Fruit fly (Drosophila melanogaster): Measurements from ENCODE around the gene Bro.

The Bro gene

DNA sequence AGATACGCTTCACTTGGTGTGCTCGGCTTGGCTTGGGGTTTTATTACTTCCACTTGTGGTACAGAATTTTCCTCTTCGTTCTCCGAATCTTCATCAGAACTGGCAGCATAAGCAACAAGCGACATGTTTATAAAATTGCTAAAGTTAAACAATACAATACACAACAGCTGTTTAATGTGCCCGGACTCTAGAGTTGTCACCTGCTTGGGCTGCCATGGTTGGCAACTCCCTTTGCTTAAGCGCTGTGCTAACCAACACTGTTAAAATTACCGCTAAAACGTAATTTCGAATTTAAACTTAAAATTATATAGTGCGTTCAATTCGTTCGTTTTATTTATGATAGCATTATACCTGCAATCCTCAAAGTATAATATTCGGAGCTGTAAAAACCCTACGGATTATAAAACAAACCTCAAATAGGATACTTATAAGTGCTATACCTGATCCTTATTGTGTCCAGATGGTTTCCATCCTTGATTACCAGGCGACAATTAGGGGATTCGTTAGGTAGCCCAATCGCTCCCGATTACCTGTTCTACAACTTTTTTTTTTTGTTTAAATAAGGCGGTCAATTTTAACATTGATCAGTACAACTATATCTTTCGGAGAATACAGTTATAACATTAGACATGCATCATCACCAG is at the start of gene Bro, which contains the start of gene CG17249:
TSS of gene Bro (plus strand) at position 594 of the 644 bp plus-strand sequence.
TSS of gene CG17249 (minus strand) at position 189 of the 644 bp plus-strand sequence.
- TF ChIP-seq Myc (optimal IDR thresholded peaks at IDR 0.05) = no peak
- TF ChIP-seq insv (optimal IDR thresholded peaks at IDR 0.05) = no peak
- no peak for TF ChIP-seq psq (optimal IDR thresholded peaks at IDR 0.05)
- TF ChIP-seq Sin3A (optimal IDR thresholded peaks at IDR 0.05) = no peak
- no peak for TF ChIP-seq h (optimal IDR thresholded peaks at IDR 0.05)
- no peak for TF ChIP-seq ttk (optimal IDR thresholded peaks at IDR 0.05)

DNA sequence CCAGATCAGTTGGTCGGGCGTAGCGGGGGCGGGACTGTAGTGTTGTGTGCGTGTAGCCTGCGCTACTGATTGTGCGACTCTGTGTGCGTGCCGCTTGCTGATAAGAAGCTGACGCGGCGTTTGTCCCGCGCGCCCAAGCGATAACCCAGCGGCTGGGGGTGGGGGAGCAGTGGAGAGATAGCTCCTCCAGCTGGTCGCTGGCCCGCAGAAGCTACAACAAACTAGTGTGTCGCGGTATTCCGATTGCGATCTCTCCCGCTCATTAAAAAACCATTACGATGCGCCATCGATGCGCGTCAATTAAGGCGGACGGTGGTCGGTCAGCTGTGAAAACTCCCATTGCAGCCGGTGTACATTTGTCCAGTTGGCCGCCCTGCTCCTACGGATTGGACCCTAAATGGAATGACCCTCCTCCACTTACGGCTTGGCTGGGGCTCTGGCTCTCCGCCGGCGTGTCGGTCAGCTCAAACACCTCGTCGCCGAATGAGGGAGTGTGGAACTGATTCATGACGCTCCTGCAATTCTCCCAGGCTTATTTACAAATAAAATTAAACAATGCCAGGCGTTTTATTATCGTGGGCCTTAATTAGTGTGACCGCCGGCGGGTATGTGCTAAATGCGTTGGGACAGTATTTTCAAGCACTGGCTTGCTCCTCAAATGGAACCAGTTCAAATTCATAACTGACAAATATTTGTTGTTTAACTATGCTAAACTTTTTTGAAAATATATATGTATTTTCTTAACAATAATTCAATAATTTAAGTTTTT is 45.4 kb upstream of the Bro start, which contains the start of gene CG12104:
TSS of gene CG12104 (minus strand) at position 611 of the 769 bp plus-strand sequence.
- TF ChIP-seq ttk (optimal IDR thresholded peaks at IDR 0.05) (no peak), insv (optimal IDR thresholded peaks at IDR 0.05) (no peak), Myc (optimal IDR thresholded peaks at IDR 0.05) (no peak), h (optimal IDR thresholded peaks at IDR 0.05) (no peak), psq (optimal IDR thresholded peaks at IDR 0.05) (no peak), Sin3A (optimal IDR thresholded peaks at IDR 0.05) (no peak)

DNA sequence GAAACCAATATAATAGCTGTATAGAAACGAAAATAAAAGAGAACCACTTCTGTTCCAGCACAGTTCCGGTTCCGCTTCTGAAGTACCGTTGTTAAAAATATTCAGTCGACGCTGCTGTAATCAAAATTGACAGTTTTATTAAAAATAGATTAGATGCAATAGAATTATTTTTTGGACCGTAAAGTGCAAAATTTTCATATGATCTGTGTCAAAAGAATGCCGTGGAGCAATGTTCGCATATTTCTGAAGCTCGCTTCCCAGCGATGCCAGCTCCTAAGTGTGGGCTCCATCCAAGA is 44.9 kb upstream of the Bro start, which contains the start of the genes CG18170 and CG33791:
TSS of gene CG18170 (plus strand) at position 122 of the 296 bp plus-strand sequence.
TSS of gene CG33791 (plus strand) at position 122 of the 296 bp plus-strand sequence.
- TF ChIP-seq ttk (optimal IDR thresholded peaks at IDR 0.05) (no peak), insv (optimal IDR thresholded peaks at IDR 0.05) (no peak), psq (optimal IDR thresholded peaks at IDR 0.05) (no peak), Myc (optimal IDR thresholded peaks at IDR 0.05) (no peak)

DNA sequence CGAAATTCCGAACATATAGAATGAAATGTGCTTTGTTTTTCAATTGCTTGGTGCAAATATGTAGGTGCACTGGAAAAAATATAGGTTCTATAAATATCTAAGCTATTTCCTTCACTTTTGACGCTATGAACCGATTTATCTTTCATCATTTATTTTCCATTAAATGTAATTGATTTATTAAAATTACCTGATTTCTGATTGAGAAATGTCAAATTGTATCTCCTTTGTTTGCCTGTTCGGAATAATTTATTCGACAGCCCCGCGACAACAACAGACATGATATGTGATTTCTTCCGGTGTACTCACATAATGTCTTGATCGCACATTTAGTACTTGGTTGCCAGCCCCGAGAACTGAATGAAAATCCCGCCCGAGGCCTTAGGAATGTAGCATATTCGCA is 38.1 kb upstream of the Bro start:
- TF ChIP-seq psq (optimal IDR thresholded peaks at IDR 0.05) (no peak), Sin3A (optimal IDR thresholded peaks at IDR 0.05) (no peak), insv (optimal IDR thresholded peaks at IDR 0.05) (no peak), ttk (optimal IDR thresholded peaks at IDR 0.05) (no peak), Myc (optimal IDR thresholded peaks at IDR 0.05) (no peak), h (optimal IDR thresholded peaks at IDR 0.05) (no peak)

DNA sequence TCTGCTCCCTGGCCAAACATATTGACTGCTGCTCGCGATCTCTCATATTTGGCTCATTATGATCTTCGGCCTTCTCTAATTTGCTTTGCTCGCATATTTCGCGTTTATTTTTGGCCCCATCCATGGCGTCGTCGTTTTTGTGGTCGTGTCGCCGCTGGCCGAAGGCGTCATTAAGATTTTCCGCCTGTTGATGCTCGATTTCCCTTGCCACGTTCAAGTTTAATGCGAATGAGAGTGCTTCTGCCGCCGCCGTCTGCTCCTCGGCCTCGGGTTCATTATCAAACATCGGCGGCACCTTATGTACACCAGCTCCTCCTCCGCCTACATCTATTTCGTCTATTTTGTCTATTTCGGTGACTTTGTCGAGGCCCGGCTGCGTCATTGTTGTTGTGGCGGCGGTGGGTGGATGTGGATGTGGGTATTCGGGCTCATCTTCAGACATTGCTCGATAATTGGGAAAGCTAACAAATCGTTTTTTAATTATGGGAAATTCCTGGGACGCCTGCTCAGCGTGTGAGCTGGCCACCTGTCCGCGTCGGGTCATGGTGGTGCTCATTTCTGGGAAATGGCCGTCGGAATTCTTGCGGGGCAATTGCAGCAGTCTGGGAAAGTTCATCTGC is 33.1 kb upstream of the Bro start:
- TF ChIP-seq psq (optimal IDR thresholded peaks at IDR 0.05) = no peak
- no peak for TF ChIP-seq Myc (optimal IDR thresholded peaks at IDR 0.05)
- TF ChIP-seq h (optimal IDR thresholded peaks at IDR 0.05) = no peak
- TF ChIP-seq Sin3A (optimal IDR thresholded peaks at IDR 0.05) = no peak

DNA sequence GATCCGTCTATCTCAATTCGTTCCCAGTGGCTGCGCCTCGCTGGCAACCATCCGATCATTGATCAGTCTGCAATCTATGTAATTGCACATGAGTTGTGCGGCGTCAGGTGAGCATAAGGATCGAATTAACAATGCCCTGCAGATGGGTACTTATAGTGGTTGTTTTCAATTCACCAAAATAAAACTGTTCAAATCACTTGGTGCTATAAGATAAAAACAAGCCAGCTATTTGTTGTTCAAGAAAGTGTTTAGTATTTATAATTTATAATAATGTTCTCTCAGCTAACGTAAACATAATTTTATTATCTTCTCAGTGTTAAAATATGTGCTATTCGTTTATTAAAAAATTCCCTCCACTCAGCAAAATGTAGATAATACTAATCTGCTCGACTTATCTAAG is 32.0 kb upstream of the Bro start, which contains the start of gene CG12105:
TSS of gene CG12105 (minus strand) at position 101 of the 400 bp plus-strand sequence.
- TF ChIP-seq insv (optimal IDR thresholded peaks at IDR 0.05) = no peak
- TF ChIP-seq ttk (optimal IDR thresholded peaks at IDR 0.05) = no peak
- TF ChIP-seq h (optimal IDR thresholded peaks at IDR 0.05) = no peak
- TF ChIP-seq psq (optimal IDR thresholded peaks at IDR 0.05) = no peak
- TF ChIP-seq Sin3A (optimal IDR thresholded peaks at IDR 0.05) = no peak
- TF ChIP-seq Myc (optimal IDR thresholded peaks at IDR 0.05) = no peak

DNA sequence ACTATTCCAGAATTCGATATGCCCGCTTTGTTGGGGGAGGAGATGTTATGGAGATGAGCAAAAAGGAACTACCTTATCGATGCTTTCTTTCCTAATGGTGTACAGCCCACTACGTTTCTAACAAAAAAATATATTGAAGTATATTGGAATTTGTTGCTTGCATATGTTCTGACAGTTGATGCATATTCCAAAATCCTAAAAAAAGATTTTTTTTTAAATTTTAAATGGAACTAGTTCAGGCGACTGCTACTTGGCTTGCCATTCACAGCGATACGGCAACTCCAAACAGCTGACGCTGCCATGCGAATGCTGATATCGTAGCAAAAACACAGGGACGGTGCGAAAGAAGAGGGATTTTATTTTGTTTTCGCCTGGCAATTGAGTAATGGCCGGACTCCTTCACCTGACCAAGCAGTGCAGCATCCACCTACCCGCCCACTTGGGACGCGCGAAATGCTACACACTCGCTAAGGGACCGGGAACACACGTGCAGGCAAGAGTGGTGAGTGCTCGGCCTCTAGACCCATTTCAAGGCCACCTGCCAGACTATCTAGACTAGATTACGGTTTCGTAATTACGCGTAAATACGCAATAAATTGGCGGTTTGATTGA is 29.4 kb upstream of the Bro start, which contains the start of the genes CG13926, ABCB7 and CG33230:
TSS of gene CG13926 (minus strand) at position 43 of the 612 bp plus-strand sequence.
TSS of gene ABCB7 (plus strand) at position 299 of the 612 bp plus-strand sequence.
TSS of gene CG33230 (plus strand) at position 299 of the 612 bp plus-strand sequence.
- no peak for TF ChIP-seq psq (optimal IDR thresholded peaks at IDR 0.05)
- TF ChIP-seq Sin3A (optimal IDR thresholded peaks at IDR 0.05) = no peak
- no peak for TF ChIP-seq h (optimal IDR thresholded peaks at IDR 0.05)
- no peak for TF ChIP-seq ttk (optimal IDR thresholded peaks at IDR 0.05)
- TF ChIP-seq Myc (optimal IDR thresholded peaks at IDR 0.05) = no peak

DNA sequence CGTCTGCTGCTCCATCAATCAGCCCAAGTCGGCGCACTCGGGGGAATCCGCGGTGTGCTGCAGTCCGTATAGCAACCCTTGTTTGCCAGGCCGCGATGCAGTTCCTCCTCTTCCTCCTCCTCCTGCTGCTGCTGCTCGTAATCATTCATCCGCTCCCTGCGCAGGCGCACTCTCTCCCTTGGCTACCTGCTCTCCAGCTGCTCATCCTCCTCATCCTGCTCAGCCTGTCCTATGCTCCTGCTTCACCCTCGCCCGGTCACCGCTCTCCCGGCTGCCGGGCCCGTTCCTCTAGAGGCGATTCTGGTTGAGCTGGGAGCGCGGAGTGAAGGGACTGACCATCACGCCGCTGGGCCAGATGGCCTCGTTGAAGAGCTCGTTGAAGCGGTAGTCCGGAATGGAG is 20.7 kb upstream of the Bro start:
- TF ChIP-seq Sin3A (optimal IDR thresholded peaks at IDR 0.05) (no peak), psq (optimal IDR thresholded peaks at IDR 0.05) (no peak), h (optimal IDR thresholded peaks at IDR 0.05) (no peak), Myc (optimal IDR thresholded peaks at IDR 0.05) (no peak), ttk (optimal IDR thresholded peaks at IDR 0.05) (no peak), insv (optimal IDR thresholded peaks at IDR 0.05) (no peak)

DNA sequence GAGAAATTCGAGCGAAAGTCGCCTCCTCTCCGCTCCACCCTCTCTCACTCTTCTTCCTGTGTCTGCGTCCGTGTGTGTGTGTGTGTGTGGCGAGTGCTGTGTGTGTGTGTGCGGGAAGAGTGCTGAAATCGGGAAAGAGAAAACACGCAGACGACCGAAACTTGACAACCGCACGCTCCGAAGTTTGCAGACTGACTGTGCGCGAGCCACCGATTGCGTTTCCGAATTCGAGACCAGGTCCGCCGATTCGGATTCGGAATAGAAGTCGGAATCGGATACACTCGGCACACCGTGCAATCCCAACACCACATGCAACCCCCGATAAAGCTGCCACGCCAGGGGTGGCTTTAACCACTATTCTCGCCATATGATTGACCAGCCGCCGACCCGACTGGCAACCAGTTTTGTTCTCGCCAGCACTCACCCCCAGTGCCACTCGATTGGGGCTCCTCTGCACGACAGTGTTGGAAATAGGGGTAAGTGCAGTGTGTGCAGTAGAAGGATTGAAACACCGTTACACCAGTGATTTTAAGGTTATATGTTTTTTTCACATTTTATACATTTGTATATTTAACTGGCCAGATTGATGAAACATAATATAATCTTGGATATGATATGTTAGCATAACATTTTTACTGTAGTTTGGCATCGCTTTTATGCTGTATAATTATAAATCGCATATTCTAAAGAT is 19.3 kb upstream of the Bro start, which contains the start of gene CG13928:
TSS of gene CG13928 (minus strand) at position 202 of the 691 bp plus-strand sequence.
- TF ChIP-seq Sin3A (optimal IDR thresholded peaks at IDR 0.05) = no peak
- TF ChIP-seq Myc (optimal IDR thresholded peaks at IDR 0.05) = no peak
- TF ChIP-seq psq (optimal IDR thresholded peaks at IDR 0.05) = no peak
- TF ChIP-seq ttk (optimal IDR thresholded peaks at IDR 0.05) = no peak
- TF ChIP-seq h (optimal IDR thresholded peaks at IDR 0.05) = no peak
- TF ChIP-seq insv (optimal IDR thresholded peaks at IDR 0.05) = no peak

DNA sequence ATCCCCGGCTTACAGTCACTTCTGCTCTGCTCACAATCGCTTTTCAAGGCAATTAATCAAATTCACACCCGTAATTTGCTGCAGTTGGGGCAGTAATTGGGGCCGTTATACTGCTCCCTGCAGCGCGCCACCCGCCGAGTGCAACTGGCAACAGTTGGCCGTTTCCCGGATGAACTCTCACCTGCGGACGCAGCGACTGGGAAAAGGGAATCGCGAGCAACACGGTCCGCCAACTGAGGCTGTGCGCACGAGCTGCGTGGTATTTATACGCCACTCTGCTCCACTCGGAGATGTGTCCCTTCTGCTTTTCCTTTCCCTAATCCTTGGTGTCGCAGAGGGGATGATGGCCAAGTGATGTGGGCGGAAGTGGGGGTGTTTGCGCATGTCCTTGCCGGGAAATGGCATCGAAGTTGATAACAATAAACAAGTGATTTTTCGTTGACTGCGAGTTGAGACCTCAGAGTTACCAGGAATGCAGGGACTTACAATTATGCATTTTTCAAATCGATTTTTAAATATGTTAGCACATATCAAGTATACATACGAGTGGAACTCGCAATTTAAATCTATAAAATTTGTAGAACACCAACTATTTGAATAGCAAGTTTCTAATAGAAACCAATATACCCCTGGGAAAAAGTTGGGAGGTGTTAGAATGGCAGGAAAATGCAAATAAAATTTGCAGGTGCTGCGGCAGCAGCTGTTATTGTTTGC is 18.4 kb upstream of the Bro start, which contains the start of gene GC:
TSS of gene GC (minus strand) at position 238 of the 714 bp plus-strand sequence.
- TF ChIP-seq Myc (optimal IDR thresholded peaks at IDR 0.05) = no peak
- TF ChIP-seq h (optimal IDR thresholded peaks at IDR 0.05) = no peak
- no peak for TF ChIP-seq insv (optimal IDR thresholded peaks at IDR 0.05)
- TF ChIP-seq Sin3A (optimal IDR thresholded peaks at IDR 0.05) = no peak
- no peak for TF ChIP-seq psq (optimal IDR thresholded peaks at IDR 0.05)
- TF ChIP-seq ttk (optimal IDR thresholded peaks at IDR 0.05) = no peak
